Worm (Caenorhabditis elegans) whole organism, L3 larva: ENCODE data around the gene ZK185.2.

ENCODE experiments used
- elt-3 ChIP-seq, 3 experiments: fragments of 150-350 bp in 1 of 3; sonication (generic microtip) in 2 of 3; optimal IDR thresholded peaks; 2 replicates in 2 of 3; 4 replicates in 1 of 3; lab custom pipeline; 2014 to 2017; ENCODE audit warnings: missing biosample characterization in 3 of 3, missing genetic modification characterization in 3 of 3
- jun-1 ChIP-seq: fragments of 150-350 bp; optimal IDR thresholded peaks from 2 replicates; lab custom pipeline; 2014; ENCODE audit warnings: missing biosample characterization, missing genetic modification reagents, missing genetic modification characterization
- lin-39 ChIP-seq: fragments of 150-350 bp; optimal IDR thresholded peaks from 2 replicates; lab custom pipeline; 2018; ENCODE audit warnings: missing biosample characterization, missing genetic modification reagents, missing genetic modification characterization
- nhr-237 ChIP-seq: fragments of 150-350 bp; optimal IDR thresholded peaks from 2 replicates; lab custom pipeline; 2014; ENCODE audit warnings: missing biosample characterization, missing genetic modification characterization
- nhr-25 ChIP-seq: sonication (generic microtip); optimal IDR thresholded peaks from 2 replicates; lab custom pipeline; 2017; ENCODE audit warnings: missing biosample characterization, missing genetic modification characterization
- nhr-77 ChIP-seq: fragments of 150-350 bp; optimal IDR thresholded peaks from 2 replicates; lab custom pipeline; 2014; ENCODE audit warnings: missing biosample characterization, missing genetic modification characterization
- sea-2 ChIP-seq: fragments of 150-350 bp; sonication (generic microtip); optimal IDR thresholded peaks from 4 replicates; lab custom pipeline; 2014; ENCODE audit warnings: missing biosample characterization, missing genetic modification reagents, missing genetic modification characterization
- skn-1 ChIP-seq: fragments of 150-350 bp; optimal IDR thresholded peaks from 2 replicates; lab custom pipeline; 2014; ENCODE audit warnings: missing biosample characterization, missing genetic modification characterization
- snpc-4 ChIP-seq: fragments of 150-350 bp; optimal IDR thresholded peaks from 2 replicates; lab custom pipeline; 2014; ENCODE audit warnings: missing biosample characterization, missing genetic modification characterization
- unc-39 ChIP-seq: sonication (generic microtip); optimal IDR thresholded peaks from 4 replicates; lab custom pipeline; 2017; ENCODE audit warnings: missing biosample characterization, missing genetic modification characterization

- no peak for TF ChIP-seq elt-3 (tag; optimal IDR thresholded peaks at IDR 0.05; lab: Kevin White, UChicago)
- TF ChIP-seq snpc-4 (tag; lab: Kevin White, UChicago) = no peak
- TF ChIP-seq unc-39 (tag; lab: Kevin White, UChicago) = no peak
- TF ChIP-seq sea-2 = no peak
- TF ChIP-seq jun-1 (tag; lab: Kevin White, UChicago) = no peak
- no peak for TF ChIP-seq nhr-237 (tag; lab: Kevin White, UChicago)
- no peak for TF ChIP-seq nhr-25
- TF ChIP-seq lin-39 (tag; lab: Kevin White, UChicago) = no peak
- no peak for TF ChIP-seq nhr-77 (tag; lab: Kevin White, UChicago)
- TF ChIP-seq skn-1 = no peak
These were observed 37.7 kb downstream of the ZK185.2 start for ce11 chrIV:4574051-4574450.
